Worm (Caenorhabditis elegans) whole organism, young adult: Measurements from ENCODE around the gene cyp-35C1.

Experiments
- B0035.1 ChIP-seq: sonication (generic microtip); optimal IDR thresholded peaks from 2 replicates; lab custom pipeline; 2016; ENCODE audit warnings: missing genetic modification characterization, mild to moderate bottlenecking, missing compliant biosample characterization, missing genotype, missing genetic modification reagents
- C06A6.2 ChIP-seq: fragments of 200-800 bp; sonication (Bioruptor generic); conservative IDR thresholded peaks from 2 replicates; pipeline ENCODE4 v1.3.6; 2022; ENCODE audit warnings: missing genetic modification characterization, missing compliant biosample characterization
- C17E4.6 ChIP-seq: fragments of 200-800 bp; sonication (Bioruptor generic); IDR thresholded peaks from 2 replicates; pipeline ENCODE4 v1.3.6; 2022; ENCODE audit warnings: missing genetic modification reagents, missing genetic modification characterization, missing compliant biosample characterization
- F37B4.10 ChIP-seq: fragments of 200-800 bp; sonication (Bioruptor generic); IDR thresholded peaks from 2 replicates; pipeline ENCODE4 v1.3.6; 2022; ENCODE audit warnings: missing genetic modification characterization, missing compliant biosample characterization
- F49E8.2 ChIP-seq: sonication (generic microtip); optimal IDR thresholded peaks from 3 replicates; lab custom pipeline; 2017; ENCODE audit warnings: missing genetic modification characterization, mild to moderate bottlenecking, missing compliant biosample characterization, antibody characterized with exemption, moderate library complexity; ENCODE audit not compliant: insufficient read depth
- T07F8.4 ChIP-seq: sonication (generic microtip); optimal IDR thresholded peaks from 2 replicates; lab custom pipeline; 2016; ENCODE audit warnings: mild to moderate bottlenecking, missing genetic modification characterization, moderate library complexity, missing compliant biosample characterization
- T26A5.8 ChIP-seq: sonication (generic microtip); optimal IDR thresholded peaks from 2 replicates; lab custom pipeline; 2016; ENCODE audit warnings: missing genetic modification characterization, missing compliant biosample characterization
- Y67H2A.10 ChIP-seq: fragments of 200-800 bp; sonication (Bioruptor generic); conservative IDR thresholded peaks from 2 replicates; pipeline ENCODE4 v1.3.6; 2022; ENCODE audit warnings: missing genetic modification reagents, missing genetic modification characterization, missing compliant biosample characterization
- Y79H2A.3 ChIP-seq: fragments of 200-800 bp; sonication (Bioruptor generic); conservative IDR thresholded peaks from 2 replicates; pipeline ENCODE4 v1.3.6; 2022; ENCODE audit warnings: missing genetic modification reagents, missing genetic modification characterization, missing compliant biosample characterization
- Y95B8A.8 ChIP-seq: fragments of 200-800 bp; sonication (Bioruptor generic); IDR thresholded peaks from 2 replicates; pipeline ENCODE4 v1.3.6; 2022; ENCODE audit warnings: missing genetic modification reagents, missing genetic modification characterization, missing compliant biosample characterization
- ama-1 ChIP-seq, 3 experiments: fragments of 150-350 bp in 1 of 3; sonication (generic microtip) in 2 of 3; optimal IDR thresholded peaks; 2 replicates each; lab custom pipeline; 2014 to 2018; ENCODE audit warnings: missing biosample characterization in 2 of 3, missing genetic modification characterization in 2 of 3, missing genetic modification reagents in 2 of 3
- aptf-2 ChIP-seq: fragments of 200-800 bp; sonication (Bioruptor generic); conservative IDR thresholded peaks from 2 replicates; pipeline ENCODE4 v1.3.6; 2022; ENCODE audit warnings: missing genetic modification reagents, missing genetic modification characterization, missing compliant biosample characterization
- aptf-3 ChIP-seq: fragments of 200-800 bp; sonication (Bioruptor generic); IDR thresholded peaks from 2 replicates; pipeline ENCODE4 v1.3.6; 2022; ENCODE audit warnings: missing genetic modification characterization, missing compliant biosample characterization
- atf-7 ChIP-seq: sonication (generic microtip); optimal IDR thresholded peaks from 2 replicates; lab custom pipeline; 2017; ENCODE audit warnings: mild to moderate bottlenecking, missing genetic modification characterization, missing compliant biosample characterization
- bed-1 ChIP-seq: fragments of 200-800 bp; sonication (Bioruptor generic); IDR thresholded peaks from 2 replicates; pipeline ENCODE4 v1.3.6; 2022; ENCODE audit warnings: missing genetic modification reagents, missing genetic modification characterization, missing compliant biosample characterization
- cebp-1 ChIP-seq, 2 experiments: fragments of 200-800 bp in 1 of 2; sonication (Bioruptor generic) in 1 of 2; sonication (generic microtip) in 1 of 2; IDR thresholded peaks in 1 of 2; optimal IDR thresholded peaks in 1 of 2; 2 replicates each; pipeline versions ENCODE4 v1.3.6 to Lab custom; 2017 to 2022; ENCODE audit warnings: missing compliant biosample characterization in 2 of 2, missing genetic modification characterization in 2 of 2, mild to moderate bottlenecking in 1 of 2, missing genetic modification reagents in 1 of 2, moderate library complexity in 1 of 2
- ceh-91 ChIP-seq: fragments of 200-800 bp; sonication (Bioruptor generic); IDR thresholded peaks from 2 replicates; pipeline ENCODE4 v1.3.6; 2022; ENCODE audit warnings: missing genetic modification reagents, missing genetic modification characterization, missing compliant biosample characterization
- chd-7 ChIP-seq: sonication (generic microtip); optimal IDR thresholded peaks from 2 replicates; lab custom pipeline; 2016; ENCODE audit warnings: mild to moderate bottlenecking, missing genetic modification characterization, moderate library complexity, missing compliant biosample characterization
- egl-18 ChIP-seq: fragments of 200-800 bp; sonication (Bioruptor generic); IDR thresholded peaks from 2 replicates; pipeline ENCODE4 v1.3.6; 2022; ENCODE audit warnings: missing genetic modification reagents, missing genetic modification characterization, missing compliant biosample characterization
- egl-44 ChIP-seq: fragments of 200-800 bp; sonication (Bioruptor generic); IDR thresholded peaks from 2 replicates; pipeline ENCODE4 v1.3.6; 2022; ENCODE audit warnings: missing genetic modification reagents, missing genetic modification characterization, missing compliant biosample characterization
- egrh-3 ChIP-seq: fragments of 200-800 bp; sonication (Bioruptor generic); IDR thresholded peaks from 2 replicates; pipeline ENCODE4 v1.3.6; 2022; ENCODE audit warnings: missing genetic modification reagents, missing genetic modification characterization, missing compliant biosample characterization
- ekl-4 ChIP-seq: fragments of 200-800 bp; sonication (Bioruptor generic); IDR thresholded peaks from 2 replicates; pipeline ENCODE4 v1.3.6; 2022; ENCODE audit warnings: missing genetic modification reagents, missing genetic modification characterization, missing compliant biosample characterization
- ets-4 ChIP-seq: fragments of 200-800 bp; sonication (Bioruptor generic); optimal IDR thresholded peaks from 2 replicates; lab custom pipeline; 2018; ENCODE audit warnings: mild to moderate bottlenecking, missing genetic modification characterization, missing compliant biosample characterization
- hlh-12 ChIP-seq: sonication (generic microtip); optimal IDR thresholded peaks from 2 replicates; lab custom pipeline; 2016; ENCODE audit warnings: missing genetic modification characterization, missing compliant biosample characterization
- hlh-26 ChIP-seq: fragments of 200-800 bp; sonication (Bioruptor generic); conservative IDR thresholded peaks from 2 replicates; pipeline ENCODE4 v1.3.6; 2022; ENCODE audit warnings: missing genetic modification reagents, missing genetic modification characterization, missing compliant biosample characterization
- hmg-1.2 ChIP-seq: fragments of 200-800 bp; sonication (Bioruptor generic); IDR thresholded peaks from 2 replicates; pipeline ENCODE4 v1.3.6; 2022; ENCODE audit warnings: missing genetic modification reagents, missing genetic modification characterization, missing compliant biosample characterization
- hmg-20 ChIP-seq: fragments of 200-800 bp; sonication (Bioruptor generic); IDR thresholded peaks from 2 replicates; pipeline ENCODE4 v1.3.6; 2022; ENCODE audit warnings: missing genetic modification reagents, missing genetic modification characterization, missing compliant biosample characterization
- lin-26 ChIP-seq: fragments of 200-800 bp; sonication (Bioruptor generic); IDR thresholded peaks from 2 replicates; pipeline ENCODE4 v1.3.6; 2022; ENCODE audit warnings: missing genetic modification reagents, missing genetic modification characterization, missing compliant biosample characterization
- lin-54 ChIP-seq: fragments of 200-800 bp; sonication (Bioruptor generic); optimal IDR thresholded peaks from 2 replicates; lab custom pipeline; 2018; ENCODE audit warnings: mild to moderate bottlenecking, missing genetic modification characterization, missing compliant biosample characterization
- lsy-27 ChIP-seq: sonication (generic microtip); optimal IDR thresholded peaks from 2 replicates; lab custom pipeline; 2017; ENCODE audit warnings: missing genetic modification characterization, mild to moderate bottlenecking, missing compliant biosample characterization, antibody characterized with exemption, missing genotype, borderline replicate concordance; ENCODE audit not compliant: insufficient read depth
- madf-3 ChIP-seq: fragments of 200-800 bp; sonication (Bioruptor generic); IDR thresholded peaks from 2 replicates; pipeline ENCODE4 v1.3.6; 2022; ENCODE audit warnings: missing genetic modification reagents, missing genetic modification characterization, missing compliant biosample characterization
- mcd-1 ChIP-seq: fragments of 200-800 bp; sonication (Bioruptor generic); IDR thresholded peaks from 2 replicates; pipeline ENCODE4 v1.3.6; 2022; ENCODE audit warnings: missing genetic modification reagents, missing genetic modification characterization, missing compliant biosample characterization
- mel-28 ChIP-seq: sonication (generic microtip); optimal IDR thresholded peaks from 2 replicates; lab custom pipeline; 2016; ENCODE audit warnings: borderline replicate concordance, mild to moderate bottlenecking, missing genetic modification characterization, missing compliant biosample characterization
- mxl-1 ChIP-seq: sonication (generic microtip); optimal IDR thresholded peaks from 2 replicates; lab custom pipeline; 2016; ENCODE audit warnings: missing genetic modification characterization, missing compliant biosample characterization
- nfya-1 ChIP-seq: sonication (generic microtip); optimal IDR thresholded peaks from 2 replicates; lab custom pipeline; 2017; ENCODE audit warnings: antibody characterized with exemption, missing compliant biosample characterization, missing genetic modification characterization, borderline replicate concordance; ENCODE audit not compliant: insufficient read depth
- nfya-2 ChIP-seq: fragments of 200-800 bp; sonication (Bioruptor generic); IDR thresholded peaks from 2 replicates; pipeline ENCODE4 v1.3.6; 2022; ENCODE audit warnings: missing genetic modification reagents, missing genetic modification characterization, missing compliant biosample characterization
- nhr-120 ChIP-seq: fragments of 200-800 bp; sonication (Bioruptor generic); IDR thresholded peaks from 2 replicates; pipeline ENCODE4 v1.3.6; 2022; ENCODE audit warnings: missing genetic modification characterization, missing compliant biosample characterization
- pbrm-1 ChIP-seq: fragments of 200-800 bp; sonication (Bioruptor generic); IDR thresholded peaks from 2 replicates; pipeline ENCODE4 v1.3.6; 2022; ENCODE audit warnings: missing genetic modification reagents, missing genetic modification characterization, missing compliant biosample characterization
- rcor-1 ChIP-seq: fragments of 200-800 bp; sonication (Bioruptor generic); IDR thresholded peaks from 2 replicates; pipeline ENCODE4 v1.3.6; 2022; ENCODE audit warnings: missing genetic modification reagents, missing genetic modification characterization, missing compliant biosample characterization
- sdz-38 ChIP-seq: sonication (generic microtip); optimal IDR thresholded peaks from 2 replicates; lab custom pipeline; 2016; ENCODE audit warnings: missing genotype, missing genetic modification characterization, missing compliant biosample characterization
- sea-2 ChIP-seq: fragments of 200-800 bp; sonication (Bioruptor generic); IDR thresholded peaks from 2 replicates; pipeline ENCODE4 v1.3.6; 2022; ENCODE audit warnings: missing genetic modification characterization, missing compliant biosample characterization
- snpc-3.4 ChIP-seq: sonication (generic microtip); optimal IDR thresholded peaks from 2 replicates; lab custom pipeline; 2017; ENCODE audit warnings: missing genetic modification characterization, mild to moderate bottlenecking, missing compliant biosample characterization, antibody characterized with exemption, moderate library complexity, missing genotype, missing genetic modification reagents
- unc-130 ChIP-seq: sonication (generic microtip); optimal IDR thresholded peaks from 2 replicates; lab custom pipeline; 2016; ENCODE audit warnings: missing genetic modification reagents, missing genetic modification characterization, missing compliant biosample characterization
- zim-3 ChIP-seq: sonication (generic microtip); optimal IDR thresholded peaks from 2 replicates; lab custom pipeline; 2017; ENCODE audit warnings: mild to moderate bottlenecking, missing genetic modification characterization, moderate library complexity, missing compliant biosample characterization
- ztf-22 ChIP-seq: fragments of 200-800 bp; sonication (Bioruptor generic); optimal IDR thresholded peaks from 2 replicates; lab custom pipeline; 2018; ENCODE audit warnings: mild to moderate bottlenecking, missing genetic modification characterization, moderate library complexity, missing compliant biosample characterization
- ztf-3 ChIP-seq: fragments of 200-800 bp; sonication (Bioruptor generic); optimal IDR thresholded peaks from 2 replicates; lab custom pipeline; 2018; ENCODE audit warnings: mild to moderate bottlenecking, missing genetic modification characterization, missing compliant biosample characterization

The cyp-35C1 gene

DNA sequence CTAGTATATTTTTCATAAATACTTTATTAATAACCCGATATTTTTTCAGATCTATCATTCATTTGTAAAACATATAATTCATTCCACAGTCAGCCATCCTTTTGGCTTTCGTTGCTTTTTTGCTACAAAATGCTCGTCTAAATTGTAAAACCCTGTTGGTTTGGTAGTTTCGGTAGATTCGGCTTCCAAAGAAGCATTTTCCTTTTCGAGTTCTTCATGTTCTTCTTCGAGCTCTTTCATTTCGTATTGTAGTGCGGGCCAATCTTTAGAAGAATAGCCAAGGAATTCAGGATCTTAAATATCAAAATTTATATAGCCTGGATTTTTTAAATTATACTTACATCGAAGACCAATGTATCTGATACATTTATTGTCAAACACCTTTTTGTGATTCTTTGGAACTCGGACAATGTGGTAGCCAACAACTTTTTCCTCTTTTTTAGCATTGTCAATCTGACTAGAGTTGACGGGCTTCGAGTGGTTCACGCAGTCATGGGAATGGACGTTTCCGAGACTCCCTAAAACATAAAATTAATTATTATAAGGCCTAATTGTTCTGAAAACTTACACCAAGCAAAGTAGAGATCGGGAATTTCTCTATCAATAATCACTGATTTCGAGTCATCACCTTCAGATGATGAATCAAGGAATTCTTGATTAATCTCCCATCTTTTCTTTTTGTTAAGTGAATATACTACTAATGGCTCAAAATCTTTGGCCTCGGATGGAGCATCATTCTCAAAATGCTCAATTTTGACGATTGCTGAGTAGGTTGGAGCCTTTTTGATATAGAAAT, 10.0 kb upstream of the cyp-35C1 start (continued):
- TF ChIP-seq sea-2 (GFP tag; lab: Robert Waterston, UW) (no peak), lsy-27 (tag; lab: Kevin White, UChicago) (no peak), ekl-4 (GFP tag; lab: Robert Waterston, UW) (no peak; the same call in 1 of the 2 replicates), ceh-91 (GFP tag; lab: Robert Waterston, UW) (no peak), Y79H2A.3 (GFP tag; lab: Robert Waterston, UW) (peak; percentile 6; the same call in 1 of the 2 replicates), egl-44 (GFP tag; lab: Robert Waterston, UW) (no peak), F49E8.2 (tag; lab: Kevin White, UChicago) (no peak), T26A5.8 (tag; lab: Kevin White, UChicago) (no peak), T07F8.4 (tag; lab: Kevin White, UChicago) (no peak), lin-26 (GFP tag; lab: Robert Waterston, UW) (no peak), Y95B8A.8 (GFP tag; lab: Robert Waterston, UW) (peak; percentile 71; the same call in 1 of the 2 replicates), mcd-1 (GFP tag; lab: Robert Waterston, UW) (no peak), mxl-1 (tag; lab: Kevin White, UChicago) (no peak), ztf-3 (GFP tag; lab: Kevin White, UChicago) (peak; percentile 41), nfya-2 (GFP tag; lab: Robert Waterston, UW) (no peak), C17E4.6 (no peak), lin-54 (GFP tag; lab: Kevin White, UChicago) (no peak), chd-7 (peak; percentile 38), madf-3 (0 out of 2 replicates have a peak, but pooled peaks have one; percentile 27), mel-28 (no peak), aptf-2 (GFP tag; lab: Robert Waterston, UW) (0 out of 2 replicates have a peak, but pooled peaks have one; percentile 5), sdz-38 (tag; lab: Kevin White, UChicago) (no peak), hmg-1.2 (GFP tag; lab: Robert Waterston, UW) (no peak), ets-4 (no peak), hmg-20 (GFP tag; lab: Robert Waterston, UW) (no peak), hlh-26 (GFP tag; lab: Robert Waterston, UW) (no peak), bed-1 (no peak), B0035.1 (tag; lab: Kevin White, UChicago) (no peak), ztf-22 (no peak), rcor-1 (GFP tag; lab: Robert Waterston, UW) (no peak), aptf-3 (GFP tag; lab: Robert Waterston, UW) (no peak), nfya-1 (no peak), F37B4.10 (GFP tag; lab: Robert Waterston, UW) (no peak), nhr-120 (GFP tag; lab: Robert Waterston, UW) (no peak), pbrm-1 (GFP tag; lab: Robert Waterston, UW) (no peak; the same call in 1 of the 2 replicates), egl-18 (GFP tag; lab: Robert Waterston, UW) (no peak), ama-1 (optimal IDR thresholded peaks at IDR 0.05; lab: Kevin White, UChicago) (peak; percentile 53), ama-1 (GFP tag; optimal IDR thresholded peaks at IDR 0.05; lab: Kevin White, UChicago) (no peak), Y67H2A.10 (GFP tag; lab: Robert Waterston, UW) (no peak), egrh-3 (no peak), snpc-3.4 (tag; lab: Kevin White, UChicago) (no peak), atf-7 (tag; lab: Kevin White, UChicago) (no peak), C06A6.2 (GFP tag; lab: Robert Waterston, UW) (no peak), unc-130 (GFP tag; lab: Kevin White, UChicago) (no peak), zim-3 (tag; lab: Kevin White, UChicago) (no peak), cebp-1 (GFP tag; IDR thresholded peaks at IDR 0.05; lab: Robert Waterston, UW) (no peak), cebp-1 (tag; optimal IDR thresholded peaks at IDR 0.05; lab: Kevin White, UChicago) (peak; percentile 29), hlh-12 (tag; lab: Kevin White, UChicago) (no peak)
